Fruit fly (Drosophila melanogaster) whole organism, wandering third instar larva: ENCODE results near the gene Calx.

Experiments
- CG32264 ChIP-seq: fragments of 200-800 bp; sonication (Bioruptor generic); optimal IDR thresholded peaks from 2 replicates; lab custom pipeline; 2016; ENCODE audit warnings: missing biosample characterization, missing genetic modification characterization
- CrebA ChIP-seq: fragments of 200-800 bp; sonication (Bioruptor generic); optimal IDR thresholded peaks from 2 replicates; lab custom pipeline; 2016; ENCODE audit warnings: missing biosample characterization, mild to moderate bottlenecking, missing genetic modification characterization, borderline replicate concordance
- HLH106 ChIP-seq: fragments of 200-800 bp; optimal IDR thresholded peaks from 3 replicates; lab custom pipeline; 2019; ENCODE audit warnings: missing biosample characterization, mild to moderate bottlenecking, missing genetic modification characterization, moderate library complexity
- Hnf4 ChIP-seq: fragments of 200-800 bp; sonication (Bioruptor generic); optimal IDR thresholded peaks from 2 replicates; lab custom pipeline; 2016; ENCODE audit warnings: missing biosample characterization, mild to moderate bottlenecking, missing genetic modification characterization
- N ChIP-seq: fragments of >200 bp; optimal IDR thresholded peaks from 2 replicates; lab custom pipeline; 2018; ENCODE audit warnings: missing biosample characterization, missing external identifiers, missing genetic modification characterization
- OdsH ChIP-seq: fragments of 200-800 bp; sonication (Bioruptor generic); optimal IDR thresholded peaks from 2 replicates; lab custom pipeline; 2016; ENCODE audit warnings: missing biosample characterization, mild to moderate bottlenecking, missing genetic modification characterization
- Vsx2 ChIP-seq: fragments of 200-300, 225-300 bp; sonication (Bioruptor generic); optimal IDR thresholded peaks from 2 replicates; lab custom pipeline; 2018; ENCODE audit warnings: missing biosample characterization, missing genetic modification characterization; ENCODE audit not compliant: partially characterized antibody
- dsf ChIP-seq: sonication (Bioruptor generic); optimal IDR thresholded peaks from 2 replicates; lab custom pipeline; 2016; ENCODE audit warnings: missing biosample characterization, missing genetic modification characterization, borderline replicate concordance
- fru ChIP-seq: fragments of 200-800 bp; sonication (Bioruptor generic); optimal IDR thresholded peaks from 3 replicates; lab custom pipeline; 2016; ENCODE audit warnings: missing biosample characterization, mild to moderate bottlenecking, missing genetic modification characterization
- jim ChIP-seq: fragments of 175-275, 200-325 bp; sonication (Bioruptor generic); optimal IDR thresholded peaks from 2 replicates; lab custom pipeline; 2016; ENCODE audit warnings: missing biosample characterization, mild to moderate bottlenecking, missing genetic modification characterization
- lola ChIP-seq: fragments of >200 bp; optimal IDR thresholded peaks from 2 replicates; lab custom pipeline; 2017; ENCODE audit warnings: missing biosample characterization, missing genetic modification characterization
- usp ChIP-seq: fragments of >200 bp; optimal IDR thresholded peaks from 2 replicates; lab custom pipeline; 2017; ENCODE audit warnings: missing biosample characterization, missing genetic modification characterization

DNA sequence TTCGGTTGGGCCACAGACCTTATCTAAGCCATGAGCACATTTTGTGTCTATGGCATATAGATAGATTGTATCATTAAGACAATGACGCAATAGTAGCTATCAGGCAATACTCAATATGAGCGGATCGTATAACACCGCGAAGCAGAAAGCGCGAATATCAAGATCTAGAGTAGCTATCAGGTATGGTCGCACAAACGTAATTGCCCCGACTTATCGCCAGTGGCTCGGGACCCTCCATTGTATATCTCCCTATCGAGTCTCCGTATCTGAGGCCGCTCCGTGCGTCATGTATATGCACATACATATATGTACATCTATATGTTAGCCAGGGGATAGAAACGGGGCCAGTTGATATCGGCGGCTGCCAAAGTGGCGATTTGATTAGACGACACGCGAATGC, 7.6 kb downstream of the Calx start:
- no peak for TF ChIP-seq N (GFP tag; lab: Kevin White, UChicago)
- no peak for TF ChIP-seq dsf (GFP tag; lab: Kevin White, UChicago)
- no peak for TF ChIP-seq HLH106 (tag; lab: Kevin White, UChicago)
- peak; percentile 1 for TF ChIP-seq Vsx2 (GFP tag; lab: Kevin White, UChicago)
- no peak for TF ChIP-seq usp
- no peak for TF ChIP-seq jim (GFP tag; lab: Kevin White, UChicago)
- TF ChIP-seq OdsH (GFP tag; lab: Kevin White, UChicago), result no peak
- no peak for TF ChIP-seq fru
- no peak for TF ChIP-seq Hnf4 (GFP tag; lab: Kevin White, UChicago)
- no peak for TF ChIP-seq CG32264 (GFP tag; lab: Kevin White, UChicago)
- no peak for TF ChIP-seq lola (GFP tag; lab: Kevin White, UChicago)
- peak; percentile 54 for TF ChIP-seq CrebA (GFP tag; lab: Kevin White, UChicago)
